Fruit fly (Drosophila melanogaster) whole organism, prepupa: ENCODE measurements around the gene alpha-Est2.

Source experiments
- Blimp-1 ChIP-seq: fragments of 200-800 bp; sonication (Bioruptor generic); optimal IDR thresholded peaks from 3 replicates; lab custom pipeline; 2017; ENCODE audit warnings: missing biosample characterization, missing genetic modification characterization, mild to moderate bottlenecking, moderate library complexity, missing genetic modification reagents
- CG10631 ChIP-seq: fragments of 200-800 bp; sonication (Bioruptor generic); optimal IDR thresholded peaks from 2 replicates; lab custom pipeline; 2016; ENCODE audit warnings: missing biosample characterization, missing genetic modification characterization
- CG10669 ChIP-seq: fragments of 200-800 bp; sonication (Bioruptor generic); optimal IDR thresholded peaks from 3 replicates; lab custom pipeline; 2018; ENCODE audit warnings: missing biosample characterization, mild to moderate bottlenecking, missing genetic modification characterization, moderate library complexity
- CG11294 ChIP-seq: fragments of 200-800 bp; sonication (Bioruptor generic); IDR thresholded peaks from 2 replicates; pipeline ENCODE4 v1.3.6; 2022; ENCODE audit warnings: missing biosample characterization, missing genetic modification characterization
- CG11902 ChIP-seq: fragments of 200-800 bp; sonication (Bioruptor generic); optimal IDR thresholded peaks from 3 replicates; lab custom pipeline; 2016; ENCODE audit warnings: missing biosample characterization, missing genetic modification characterization
- CG16779 ChIP-seq: fragments of 200-800 bp; sonication (Bioruptor generic); optimal IDR thresholded peaks from 3 replicates; lab custom pipeline; 2017; ENCODE audit warnings: missing biosample characterization, mild to moderate bottlenecking, missing genetic modification characterization
- CG3032 ChIP-seq: fragments of 200-800 bp; optimal IDR thresholded peaks from 2 replicates; lab custom pipeline; 2019; ENCODE audit warnings: missing biosample characterization, mild to moderate bottlenecking, missing genetic modification characterization, moderate library complexity
- CG6163 ChIP-seq: fragments of 200-800 bp; sonication (Bioruptor generic); IDR thresholded peaks from 3 replicates; pipeline ENCODE4 v1.3.6; 2022; ENCODE audit warnings: missing biosample characterization, missing genetic modification characterization
- CG6854 ChIP-seq: fragments of 200-800 bp; sonication (Bioruptor generic); optimal IDR thresholded peaks from 2 replicates; lab custom pipeline; 2017; ENCODE audit warnings: missing biosample characterization, mild to moderate bottlenecking, missing genetic modification characterization
- CG8119 ChIP-seq: fragments of 200-800 bp; sonication (Bioruptor generic); IDR thresholded peaks from 3 replicates; pipeline ENCODE4 v1.3.6; 2022; ENCODE audit warnings: missing biosample characterization, missing genetic modification characterization
- CG8319 ChIP-seq: fragments of 200-800 bp; sonication (Bioruptor generic); optimal IDR thresholded peaks from 3 replicates; lab custom pipeline; 2016; ENCODE audit warnings: missing biosample characterization, missing genetic modification characterization
- CG8632 ChIP-seq: fragments of 200-800 bp; sonication (Bioruptor generic); optimal IDR thresholded peaks from 3 replicates; lab custom pipeline; 2016; ENCODE audit warnings: missing biosample characterization, missing genetic modification characterization
- CG9139 ChIP-seq: fragments of 200-800 bp; sonication (Bioruptor generic); optimal IDR thresholded peaks from 3 replicates; lab custom pipeline; 2017; ENCODE audit warnings: missing biosample characterization, mild to moderate bottlenecking, missing genetic modification characterization
- Eip75B ChIP-seq: fragments of 200-800 bp; sonication (Bioruptor generic); optimal IDR thresholded peaks from 3 replicates; lab custom pipeline; 2016; ENCODE audit warnings: missing biosample characterization, missing genetic modification characterization
- Eip78C ChIP-seq: fragments of 200-800 bp; sonication (Bioruptor generic); peaks from one replicate; lab custom pipeline; 2016; ENCODE audit warnings: missing biosample characterization, missing genetic modification characterization
- Eip93F ChIP-seq: fragments of 200-800 bp; sonication (Bioruptor generic); optimal IDR thresholded peaks from 2 replicates; lab custom pipeline; 2016; ENCODE audit warnings: missing biosample characterization, mild to moderate bottlenecking, missing genetic modification characterization
- Ets21C ChIP-seq: fragments of 200-800 bp; sonication (Bioruptor generic); optimal IDR thresholded peaks from 3 replicates; lab custom pipeline; 2016; ENCODE audit warnings: missing biosample characterization, missing genetic modification characterization
- Gug ChIP-seq: fragments of 200-800 bp; sonication (Bioruptor generic); IDR thresholded peaks from 2 replicates; pipeline ENCODE4 v1.3.6; 2022; ENCODE audit warnings: missing biosample characterization, missing genetic modification characterization
- Hr38 ChIP-seq: sonication (Bioruptor generic); optimal IDR thresholded peaks from 2 replicates; lab custom pipeline; 2016; ENCODE audit warnings: missing biosample characterization, missing genetic modification characterization
- Hr39 ChIP-seq: fragments of 200-800 bp; sonication (Bioruptor generic); optimal IDR thresholded peaks from 2 replicates; lab custom pipeline; 2016; ENCODE audit warnings: missing biosample characterization, missing genetic modification characterization
- Met ChIP-seq: fragments of 200-800 bp; sonication (Bioruptor generic); optimal IDR thresholded peaks from 3 replicates; lab custom pipeline; 2016; ENCODE audit warnings: missing biosample characterization, missing genetic modification characterization
- Smox ChIP-seq: fragments of 200-800 bp; sonication (Bioruptor generic); optimal IDR thresholded peaks from 3 replicates; lab custom pipeline; 2016; ENCODE audit warnings: missing biosample characterization, missing genetic modification characterization
- eg ChIP-seq: fragments of 200-800 bp; sonication (Bioruptor generic); IDR thresholded peaks from 3 replicates; pipeline ENCODE4 v1.3.6; 2022; ENCODE audit warnings: missing biosample characterization, missing genetic modification characterization
- fkh ChIP-seq: fragments of 200-800 bp; sonication (Bioruptor generic); optimal IDR thresholded peaks from 3 replicates; lab custom pipeline; 2017; ENCODE audit warnings: missing biosample characterization, mild to moderate bottlenecking, missing genetic modification characterization, moderate library complexity
- net ChIP-seq: fragments of 200-800 bp; sonication (Bioruptor generic); optimal IDR thresholded peaks from 3 replicates; lab custom pipeline; 2016; ENCODE audit warnings: missing biosample characterization, missing genetic modification characterization
- pdm3 ChIP-seq: fragments of 200-800 bp; sonication (Bioruptor generic); optimal IDR thresholded peaks from 3 replicates; lab custom pipeline; 2016; ENCODE audit warnings: missing biosample characterization, missing genetic modification characterization
- salr ChIP-seq, 2 experiments: fragments of 200-800 bp; sonication (Bioruptor generic); optimal IDR thresholded peaks; 3 replicates each; lab custom pipeline; 2016 to 2018; ENCODE audit warnings: missing biosample characterization in 2 of 2, missing genetic modification characterization in 2 of 2, mild to moderate bottlenecking in 1 of 2
- svp ChIP-seq: fragments of 200-800 bp; sonication (Bioruptor generic); peaks from one replicate; lab custom pipeline; 2016; ENCODE audit warnings: missing biosample characterization, missing genetic modification characterization
- topi ChIP-seq: fragments of 200-800 bp; sonication (Bioruptor generic); optimal IDR thresholded peaks from 3 replicates; lab custom pipeline; 2016; ENCODE audit warnings: missing biosample characterization, missing genetic modification characterization
- vri ChIP-seq: fragments of 200-800 bp; sonication (Bioruptor generic); optimal IDR thresholded peaks from 3 replicates; lab custom pipeline; 2016; ENCODE audit warnings: missing biosample characterization, mild to moderate bottlenecking, missing genetic modification characterization

Gene alpha-Est2

dm6 chr3R:7535606-7536005 is 6.0 kb upstream of the alpha-Est2 start:
- TF ChIP-seq CG9139 (GFP tag; lab: Kevin White, UChicago) (no peak), vri (GFP tag; lab: Kevin White, UChicago) (peak; percentile 5)

dm6 chr3R:7536281-7536680 is 5.3 kb upstream of the alpha-Est2 start, which contains the start of gene alpha-Est5:
alpha-Est5 (minus strand) TSS chr3R:7536390.
- no peak for TF ChIP-seq Eip75B (GFP tag; lab: Kevin White, UChicago)
- no peak for TF ChIP-seq topi (GFP tag; lab: Kevin White, UChicago)
- TF ChIP-seq vri (GFP tag; lab: Kevin White, UChicago) = peak; percentile 10
- no peak for TF ChIP-seq Blimp-1 (GFP tag; lab: Kevin White, UChicago)
- no peak for TF ChIP-seq Ets21C (GFP tag; lab: Kevin White, UChicago)
- TF ChIP-seq salr (GFP tag; optimal IDR thresholded peaks at IDR 0.05; lab: Kevin White, UChicago) = no peak
- TF ChIP-seq Eip78C (GFP tag; lab: Kevin White, UChicago) = no peak
- TF ChIP-seq CG11902 = no peak
- TF ChIP-seq svp (GFP tag; lab: Kevin White, UChicago) = peak; percentile 76
- no peak for TF ChIP-seq CG8319 (GFP tag; lab: Kevin White, UChicago)

dm6 chr3R:7538435-7538834 is 3.2 kb upstream of the alpha-Est2 start, which contains the start of gene alpha-Est4:
alpha-Est4 (minus strand) TSS chr3R:7538615.
- TF ChIP-seq vri (GFP tag; lab: Kevin White, UChicago) (peak; percentile 60), CG10631 (GFP tag; lab: Kevin White, UChicago) (no peak)
- TF ChIP-seq, all 60 proteins: peak for 1

- TF ChIP-seq eg (GFP tag; lab: Robert Waterston, UW) (peak; percentile 21; the same call in 1 of the 3 replicates), CG16779 (peak; percentile 12), svp (GFP tag; lab: Kevin White, UChicago) (peak; percentile 97), vri (GFP tag; lab: Kevin White, UChicago) (peak; percentile 48), fkh (GFP tag; lab: Kevin White, UChicago) (no peak), CG8319 (GFP tag; lab: Kevin White, UChicago) (no peak)
Observed at dm6 chr3R:7548808-7549744, 7.5 kb downstream of the alpha-Est2 start, which contains the start of gene alpha-Est1. alpha-Est1 (minus strand) TSS chr3R:7549124.

- no peak for TF ChIP-seq Hr38
- no peak for TF ChIP-seq Gug (GFP tag; lab: Robert Waterston, UW)
- TF ChIP-seq CG6163 = no peak
- TF ChIP-seq Eip75B (GFP tag; lab: Kevin White, UChicago) = no peak
- no peak for TF ChIP-seq CG8632
- TF ChIP-seq fkh (GFP tag; lab: Kevin White, UChicago) = no peak
- TF ChIP-seq CG10669 (GFP tag; lab: Kevin White, UChicago) = no peak
- TF ChIP-seq pdm3 (GFP tag; lab: Kevin White, UChicago) = no peak
- TF ChIP-seq net (GFP tag; lab: Kevin White, UChicago) = no peak
- no peak for TF ChIP-seq Hr39 (GFP tag; lab: Kevin White, UChicago)
- TF ChIP-seq CG3032 = no peak
- no peak for TF ChIP-seq CG8119 (GFP tag; lab: Robert Waterston, UW)
- TF ChIP-seq Eip93F (GFP tag; lab: Kevin White, UChicago) = no peak
- TF ChIP-seq Smox (GFP tag; lab: Kevin White, UChicago) = no peak
- TF ChIP-seq Met = no peak
- no peak for TF ChIP-seq CG9139 (GFP tag; lab: Kevin White, UChicago)
- no peak for TF ChIP-seq CG11294 (GFP tag; lab: Robert Waterston, UW)
- TF ChIP-seq CG6854 (GFP tag; lab: Kevin White, UChicago) = no peak
- TF ChIP-seq salr (GFP tag; optimal IDR thresholded peaks at IDR 0.05; lab: Kevin White, UChicago) = no peak
Observed at dm6 chr3R:7551708-7552107, 10.1 kb downstream of the alpha-Est2 start, which contains the start of gene CG45545. CG45545 (plus strand) TSS chr3R:7552008.
